Worm (Caenorhabditis elegans): ENCODE measurements around the gene K02E10.4.

Gene K02E10.4

DNA sequence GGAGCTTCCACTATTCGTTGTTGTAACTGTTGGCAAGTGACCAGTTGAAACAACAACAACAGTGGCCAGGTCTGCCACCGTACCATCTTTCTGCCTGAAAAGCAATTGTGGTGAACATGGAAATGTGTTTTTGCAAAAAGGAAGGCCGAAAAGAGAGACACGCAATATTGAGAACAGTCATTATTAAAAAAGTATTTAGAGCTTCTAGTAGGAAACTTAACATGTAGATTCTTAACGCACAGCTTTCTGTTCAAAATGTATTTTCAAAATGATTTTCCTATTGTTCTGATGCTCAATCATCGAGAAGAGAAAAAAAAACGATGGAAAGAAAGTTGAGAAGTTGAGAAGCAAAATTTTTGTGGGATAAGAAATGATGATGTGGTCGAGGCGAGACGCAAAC lies 32.2 kb downstream of the K02E10.4 start, which contains the start of gene syg-1:
Gene syg-1 (minus strand): TSS at position 101 of the 400 bp plus-strand sequence.
- TF ChIP-seq ztf-23 (GFP tag; IDR thresholded peaks at IDR 0.05) (no peak), klf-2 (GFP tag; conservative IDR thresholded peaks at IDR 0.05) (no peak), med-1 (GFP tag; optimal IDR thresholded peaks at IDR 0.05; ENCODE audit: insufficient read depth) (no peak), T22C8.4 (GFP tag; IDR thresholded peaks at IDR 0.05) (no peak)

DNA sequence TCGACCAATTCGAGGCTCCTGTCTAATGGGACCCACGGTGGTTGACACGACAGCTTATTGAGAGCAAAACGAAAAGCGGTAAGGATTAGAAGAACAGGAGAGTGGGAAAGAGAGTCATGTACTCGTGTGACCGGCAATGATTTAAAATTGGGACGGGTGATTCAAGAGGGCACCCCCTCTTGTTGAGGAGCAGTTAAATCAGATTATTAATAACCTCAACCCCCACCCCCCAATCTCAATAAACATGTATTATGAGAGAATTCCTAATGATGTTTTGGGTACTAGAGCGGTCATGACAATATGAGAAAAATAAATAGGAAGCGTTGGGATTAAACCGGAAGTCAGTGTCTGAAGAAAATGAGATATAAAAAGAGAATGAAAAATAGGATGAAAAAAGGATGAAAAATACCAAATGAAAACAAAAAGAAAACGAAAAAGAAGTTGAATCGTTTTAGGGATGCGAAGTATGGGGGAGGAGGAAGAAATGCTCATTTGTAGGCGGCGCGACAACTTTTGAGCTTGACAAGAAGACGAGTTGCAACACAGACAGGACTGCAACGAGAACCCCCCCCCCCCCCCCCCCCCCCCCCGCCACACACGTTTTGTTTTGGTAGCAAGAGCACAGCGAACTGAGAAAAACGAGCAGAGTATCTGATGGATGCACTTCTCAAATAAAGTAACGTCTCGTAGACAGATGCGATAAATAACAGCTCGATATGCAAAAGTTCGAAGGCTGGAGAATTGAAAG lies 34.1 kb downstream of the K02E10.4 start:
- no peak for TF ChIP-seq klf-2 (GFP tag; conservative IDR thresholded peaks at IDR 0.05)
- no peak for TF ChIP-seq ref-1 (GFP tag; conservative IDR thresholded peaks at IDR 0.05)
- no peak for TF ChIP-seq T22C8.4 (GFP tag; IDR thresholded peaks at IDR 0.05)
- TF ChIP-seq med-1 (GFP tag; optimal IDR thresholded peaks at IDR 0.05; ENCODE audit: insufficient read depth): no peak
- no peak for TF ChIP-seq cog-1 (tag; optimal IDR thresholded peaks at IDR 0.05)
- no peak for TF ChIP-seq ztf-29 (GFP tag; IDR thresholded peaks at IDR 0.05)
- no peak for TF ChIP-seq tab-1 (GFP tag; IDR thresholded peaks at IDR 0.05)
- no peak for TF ChIP-seq ztf-23 (GFP tag; IDR thresholded peaks at IDR 0.05)
- TF ChIP-seq flt-1 (GFP tag; IDR thresholded peaks at IDR 0.05): no peak

DNA sequence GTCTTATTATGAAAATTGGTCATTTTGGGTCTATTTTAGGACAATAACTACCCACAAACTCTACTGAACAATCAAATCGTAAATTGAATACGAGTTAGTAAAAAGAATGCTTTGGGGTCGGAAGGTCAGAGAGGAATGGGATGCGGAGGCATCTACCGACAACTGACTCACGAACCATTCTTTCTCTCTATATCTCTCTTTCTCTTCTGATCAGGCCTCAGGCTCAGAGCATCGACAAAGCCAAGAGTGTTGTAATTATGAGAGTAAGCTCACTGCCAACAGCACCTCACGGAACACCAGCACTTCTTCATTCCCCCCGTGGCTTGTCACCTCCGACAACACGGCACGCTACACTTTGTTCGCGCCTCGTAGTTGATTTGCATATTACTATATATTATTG lies 37.4 kb downstream of the K02E10.4 start:
- TF ChIP-seq cog-1 (tag; optimal IDR thresholded peaks at IDR 0.05) (no peak), T22C8.4 (GFP tag; IDR thresholded peaks at IDR 0.05) (no peak), ref-1 (GFP tag; conservative IDR thresholded peaks at IDR 0.05) (no peak), ztf-23 (GFP tag; IDR thresholded peaks at IDR 0.05) (no peak), flt-1 (GFP tag; IDR thresholded peaks at IDR 0.05) (no peak), klf-2 (GFP tag; conservative IDR thresholded peaks at IDR 0.05) (no peak), ztf-29 (GFP tag; IDR thresholded peaks at IDR 0.05) (no peak), tab-1 (GFP tag; IDR thresholded peaks at IDR 0.05) (no peak), med-1 (GFP tag; optimal IDR thresholded peaks at IDR 0.05; ENCODE audit: insufficient read depth) (no peak)

DNA sequence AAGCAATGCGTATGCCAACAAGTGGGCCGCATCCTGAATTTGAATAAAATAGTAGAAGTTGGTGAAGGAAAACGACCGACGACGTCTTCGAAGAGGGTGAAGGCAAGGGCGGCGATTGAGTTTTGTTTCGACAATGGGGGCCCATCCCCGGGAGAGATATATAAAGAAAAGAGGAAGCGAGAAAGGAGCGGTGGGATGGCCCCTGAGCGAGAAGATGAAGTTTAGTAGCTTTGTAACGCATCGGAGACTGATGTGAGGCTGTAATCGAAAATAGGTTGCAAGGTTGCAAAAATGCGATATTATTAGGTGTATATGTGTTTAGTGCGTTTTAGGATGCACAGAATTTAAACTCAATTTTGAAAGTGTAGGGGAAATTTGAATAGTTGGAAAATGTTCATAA lies 39.6 kb downstream of the K02E10.4 start:
- no peak for TF ChIP-seq med-1 (GFP tag; optimal IDR thresholded peaks at IDR 0.05; ENCODE audit: insufficient read depth)

DNA sequence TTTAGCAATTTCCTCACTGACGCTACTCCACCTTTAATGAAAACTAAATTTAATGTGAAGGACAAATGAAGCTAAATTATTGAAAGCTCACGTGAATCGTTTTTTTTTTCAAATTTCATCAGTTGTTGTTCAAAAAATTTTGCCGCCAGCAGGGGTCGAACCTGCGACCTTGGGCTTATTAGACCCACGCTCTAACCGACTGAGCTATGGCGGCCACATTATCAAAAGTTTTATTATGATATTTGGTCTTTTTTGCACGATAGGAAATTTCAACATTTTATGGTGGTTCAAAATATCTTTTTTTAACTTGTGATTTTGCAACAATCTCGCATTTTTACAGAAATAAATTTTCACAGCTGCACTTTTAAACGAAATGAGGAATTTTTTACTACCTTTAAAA lies 43.0 kb downstream of the K02E10.4 start:
- no peak for TF ChIP-seq tab-1 (GFP tag; IDR thresholded peaks at IDR 0.05)

DNA sequence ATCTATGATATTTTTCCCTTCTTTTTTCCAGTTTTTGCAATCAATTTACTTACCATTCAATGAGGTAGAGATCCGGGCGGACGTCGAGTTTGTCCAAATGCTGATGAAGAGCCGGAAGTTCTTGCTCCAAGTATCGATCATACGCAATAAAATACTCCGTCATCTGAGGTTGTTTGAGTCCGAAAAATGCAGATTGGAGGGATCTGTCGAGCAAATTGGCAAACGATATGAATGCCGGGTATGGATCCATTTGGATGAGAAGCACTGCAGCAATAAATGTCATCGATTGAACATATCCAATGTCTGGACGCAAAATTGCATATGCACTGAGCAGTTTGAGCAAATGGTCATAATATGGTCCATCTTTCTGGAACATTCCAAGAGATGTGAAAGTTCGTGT lies 44.1 kb downstream of the K02E10.4 start:
- TF ChIP-seq klf-2 (GFP tag; conservative IDR thresholded peaks at IDR 0.05): no peak
- TF ChIP-seq T22C8.4 (GFP tag; IDR thresholded peaks at IDR 0.05): no peak
- no peak for TF ChIP-seq med-1 (GFP tag; optimal IDR thresholded peaks at IDR 0.05; ENCODE audit: insufficient read depth)

DNA sequence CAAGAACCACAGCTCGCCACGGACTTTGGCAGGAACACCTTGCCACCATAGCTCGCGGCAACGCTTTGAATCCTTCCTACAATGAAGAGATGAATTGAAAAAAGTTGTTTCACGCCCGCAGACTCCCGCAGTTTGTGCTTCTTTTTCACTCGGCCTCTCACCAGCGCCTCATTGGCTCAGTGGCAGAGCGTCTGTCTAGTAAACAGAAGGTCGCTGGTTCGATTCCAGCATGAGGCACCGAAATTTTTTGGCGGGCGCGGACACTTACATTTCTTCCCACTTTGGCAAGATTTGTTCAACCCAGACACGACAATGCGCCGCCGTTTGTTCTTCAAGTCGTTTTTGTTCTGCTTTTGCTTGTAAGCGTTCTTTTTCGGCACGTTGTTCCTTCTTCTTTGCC lies 44.8 kb downstream of the K02E10.4 start:
- TF ChIP-seq med-1 (GFP tag; optimal IDR thresholded peaks at IDR 0.05; ENCODE audit: insufficient read depth) (no peak), T22C8.4 (GFP tag; IDR thresholded peaks at IDR 0.05) (no peak), ztf-23 (GFP tag; IDR thresholded peaks at IDR 0.05) (peak; percentile 62; the same call in 1 of the 2 replicates), cog-1 (tag; optimal IDR thresholded peaks at IDR 0.05) (no peak), flt-1 (GFP tag; IDR thresholded peaks at IDR 0.05) (no peak), tab-1 (GFP tag; IDR thresholded peaks at IDR 0.05) (0 out of 2 replicates have a peak, but pooled peaks have one; percentile 50), klf-2 (GFP tag; conservative IDR thresholded peaks at IDR 0.05) (no peak; the same call in 1 of the 2 replicates), ref-1 (GFP tag; conservative IDR thresholded peaks at IDR 0.05) (no peak; the same call in 1 of the 2 replicates), ztf-29 (GFP tag; IDR thresholded peaks at IDR 0.05) (peak; percentile 37; the same call in 1 of the 2 replicates)

DNA sequence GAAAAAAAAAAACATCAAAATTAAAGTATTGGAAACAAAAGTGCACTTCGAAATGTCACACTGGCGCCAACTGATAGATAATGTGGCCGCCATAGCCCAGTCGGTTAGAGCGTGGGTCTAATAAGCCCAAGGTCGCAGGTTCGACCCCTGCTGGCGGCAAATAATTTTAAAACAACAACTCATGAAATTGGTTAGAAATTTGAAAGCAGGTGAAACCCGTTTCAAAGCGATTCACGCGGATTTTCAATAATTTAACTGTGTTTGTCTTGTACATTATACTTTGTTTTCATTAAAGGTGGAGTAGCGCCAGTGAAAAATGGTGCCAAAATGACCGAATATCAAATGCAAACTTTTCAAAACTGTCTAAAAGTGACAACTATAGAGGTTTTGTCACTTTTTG lies 48.2 kb downstream of the K02E10.4 start:
- TF ChIP-seq tab-1 (GFP tag; IDR thresholded peaks at IDR 0.05) (no peak), klf-2 (GFP tag; conservative IDR thresholded peaks at IDR 0.05) (no peak), ref-1 (GFP tag; conservative IDR thresholded peaks at IDR 0.05) (no peak), med-1 (GFP tag; optimal IDR thresholded peaks at IDR 0.05; ENCODE audit: insufficient read depth) (no peak), ztf-23 (GFP tag; IDR thresholded peaks at IDR 0.05) (no peak), flt-1 (GFP tag; IDR thresholded peaks at IDR 0.05) (no peak), ztf-29 (GFP tag; IDR thresholded peaks at IDR 0.05) (no peak), cog-1 (tag; optimal IDR thresholded peaks at IDR 0.05) (no peak), T22C8.4 (GFP tag; IDR thresholded peaks at IDR 0.05) (no peak)

DNA sequence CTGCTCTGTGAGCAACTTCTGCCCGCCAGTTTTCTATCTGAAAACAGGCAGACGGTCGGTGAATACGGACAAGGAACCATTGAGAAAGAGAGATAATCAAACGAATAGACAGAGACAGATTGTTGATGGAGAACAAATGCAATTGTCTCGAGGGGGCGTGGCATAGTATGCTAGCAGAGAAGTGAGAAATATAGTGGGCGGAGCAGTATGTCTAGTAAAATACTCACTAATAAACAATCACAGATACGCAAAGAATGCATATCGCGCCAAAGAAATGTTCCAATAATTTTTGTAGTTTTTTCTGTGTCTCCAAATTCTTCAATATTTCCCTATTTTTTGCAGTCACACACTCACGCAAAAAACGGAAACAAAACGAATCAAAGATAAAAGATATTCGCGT lies 49.3 kb downstream of the K02E10.4 start, which contains the start of gene tbc-12:
Gene tbc-12 (minus strand): TSS at position 101 of the 400 bp plus-strand sequence.
- TF ChIP-seq tab-1 (GFP tag; IDR thresholded peaks at IDR 0.05) (no peak), T22C8.4 (GFP tag; IDR thresholded peaks at IDR 0.05) (no peak), flt-1 (GFP tag; IDR thresholded peaks at IDR 0.05) (no peak), ref-1 (GFP tag; conservative IDR thresholded peaks at IDR 0.05) (no peak), cog-1 (tag; optimal IDR thresholded peaks at IDR 0.05) (no peak), ztf-29 (GFP tag; IDR thresholded peaks at IDR 0.05) (no peak), med-1 (GFP tag; optimal IDR thresholded peaks at IDR 0.05; ENCODE audit: insufficient read depth) (no peak), klf-2 (GFP tag; conservative IDR thresholded peaks at IDR 0.05) (no peak), ztf-23 (GFP tag; IDR thresholded peaks at IDR 0.05) (no peak)

DNA sequence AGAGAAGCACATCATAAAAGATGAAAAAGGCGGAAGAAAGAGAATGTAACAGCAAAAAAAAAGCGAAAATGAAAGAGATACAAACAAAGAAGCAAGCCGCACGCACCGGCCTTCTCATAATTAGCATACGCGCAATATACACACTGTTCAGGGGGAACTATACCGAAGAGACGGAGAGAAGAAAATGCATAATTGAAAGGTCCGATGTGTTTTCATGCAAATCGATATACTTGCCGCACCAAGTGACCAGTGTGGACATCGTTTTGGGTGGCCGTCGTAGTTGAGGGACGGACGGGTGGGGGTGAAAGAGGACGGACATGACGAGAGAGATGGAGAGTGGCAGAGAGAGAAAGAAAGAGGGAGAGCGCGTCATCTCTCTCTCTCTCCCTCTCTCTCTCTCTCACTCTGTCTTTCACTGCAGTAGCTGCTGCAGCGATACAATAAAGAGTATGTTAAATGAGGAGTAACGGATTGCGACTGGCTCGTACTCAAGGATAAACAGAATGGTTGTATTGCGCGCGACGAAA lies 53.2 kb downstream of the K02E10.4 start:
- TF ChIP-seq ztf-23 (GFP tag; IDR thresholded peaks at IDR 0.05) (no peak), ref-1 (GFP tag; conservative IDR thresholded peaks at IDR 0.05) (no peak), flt-1 (GFP tag; IDR thresholded peaks at IDR 0.05) (peak; percentile 73), tab-1 (GFP tag; IDR thresholded peaks at IDR 0.05) (0 out of 2 replicates have a peak, but pooled peaks have one; percentile 17), cog-1 (tag; optimal IDR thresholded peaks at IDR 0.05) (peak; percentile 96), med-1 (GFP tag; optimal IDR thresholded peaks at IDR 0.05; ENCODE audit: insufficient read depth) (no peak), klf-2 (GFP tag; conservative IDR thresholded peaks at IDR 0.05) (no peak), T22C8.4 (GFP tag; IDR thresholded peaks at IDR 0.05) (peak; percentile 78), ztf-29 (GFP tag; IDR thresholded peaks at IDR 0.05) (peak; percentile 63; the same call in 1 of the 2 replicates)
